Worm (Caenorhabditis elegans) whole organism, L1 larva: ENCODE results near the gene madf-5.

Experiments
- C34B4.2 ChIP-seq: sonication (generic microtip); optimal IDR thresholded peaks from 2 replicates; lab custom pipeline; 2017; ENCODE audit warnings: mild to moderate bottlenecking, missing genetic modification characterization, missing compliant biosample characterization
- Y116A8C.19 ChIP-seq: sonication (generic microtip); optimal IDR thresholded peaks from 2 replicates; lab custom pipeline; 2016; ENCODE audit warnings: missing compliant biosample characterization, missing genetic modification characterization, borderline replicate concordance
- aha-1 ChIP-seq: fragments of 150-350 bp; optimal IDR thresholded peaks from 2 replicates; lab custom pipeline; 2014; ENCODE audit warnings: missing biosample characterization, missing genetic modification characterization
- alr-1 ChIP-seq: fragments of 200-800 bp; sonication (Bioruptor generic); optimal IDR thresholded peaks from 2 replicates; lab custom pipeline; 2018; ENCODE audit warnings: borderline replicate concordance, mild to moderate bottlenecking, missing genetic modification characterization, missing compliant biosample characterization
- aly-2 ChIP-seq: fragments of 150-350 bp; optimal IDR thresholded peaks from 2 replicates; lab custom pipeline; 2014; ENCODE audit warnings: missing biosample characterization, missing genetic modification characterization
- ama-1 ChIP-seq: fragments of 150-350 bp; optimal IDR thresholded peaks from 2 replicates; lab custom pipeline; 2014
- ceh-63 ChIP-seq: fragments of 200-800 bp; sonication (Bioruptor generic); optimal IDR thresholded peaks from 2 replicates; lab custom pipeline; 2018; ENCODE audit warnings: mild to moderate bottlenecking, missing genetic modification characterization, missing compliant biosample characterization
- ceh-8 ChIP-seq: fragments of 200-800 bp; sonication (Bioruptor generic); optimal IDR thresholded peaks from 2 replicates; lab custom pipeline; 2018; ENCODE audit warnings: mild to moderate bottlenecking, missing genetic modification characterization, moderate library complexity, missing compliant biosample characterization
- ceh-88 ChIP-seq: fragments of 200-800 bp; sonication (Bioruptor generic); IDR thresholded peaks from 2 replicates; pipeline ENCODE4 v1.3.6; 2022; ENCODE audit warnings: missing genetic modification characterization, missing compliant biosample characterization
- ceh-90 ChIP-seq: sonication (generic microtip); optimal IDR thresholded peaks from 2 replicates; lab custom pipeline; 2016; ENCODE audit warnings: missing genetic modification characterization, missing compliant biosample characterization
- ces-1 ChIP-seq: fragments of 150-350 bp; optimal IDR thresholded peaks from 2 replicates; lab custom pipeline; 2014; ENCODE audit warnings: missing biosample characterization, missing genetic modification reagents, missing genetic modification characterization
- dpl-1 ChIP-seq, 3 experiments: fragments of 150-350 bp in 2 of 3; sonication (generic microtip) in 1 of 3; optimal IDR thresholded peaks; 2 replicates each; lab custom pipeline; 2014 to 2017; ENCODE audit warnings: missing biosample characterization in 3 of 3, missing genetic modification characterization in 3 of 3, missing genetic modification reagents in 3 of 3
- efl-1 ChIP-seq, 4 experiments: fragments of 150-350 bp; optimal IDR thresholded peaks in 3 of 4; peaks in 1 of 4; 1 replicate in 1 of 4; 2 replicates in 3 of 4; lab custom pipeline; 2014; ENCODE audit warnings: missing biosample characterization in 2 of 4, missing genetic modification characterization in 2 of 4, missing genetic modification reagents in 2 of 4
- efl-3 ChIP-seq: fragments of 200-800 bp; sonication (Bioruptor generic); optimal IDR thresholded peaks from 2 replicates; lab custom pipeline; 2018; ENCODE audit warnings: mild to moderate bottlenecking, missing genetic modification characterization, missing compliant biosample characterization
- egl-27 ChIP-seq, 2 experiments: fragments of 150-350 bp in 1 of 2; sonication (generic microtip); optimal IDR thresholded peaks; 3 replicates each; lab custom pipeline; 2017 to 2018; ENCODE audit warnings: missing biosample characterization in 2 of 2, missing genetic modification characterization in 2 of 2, missing genetic modification reagents in 2 of 2
- fkh-10 ChIP-seq: sonication (generic microtip); optimal IDR thresholded peaks from 2 replicates; lab custom pipeline; 2017; ENCODE audit warnings: missing biosample characterization, missing genetic modification reagents, missing genetic modification characterization
- fkh-4 ChIP-seq: sonication (generic microtip); optimal IDR thresholded peaks from 2 replicates; lab custom pipeline; 2016; ENCODE audit warnings: missing compliant biosample characterization, missing genetic modification characterization, borderline replicate concordance
- fkh-8 ChIP-seq: sonication (generic microtip); optimal IDR thresholded peaks from 2 replicates; lab custom pipeline; 2016; ENCODE audit warnings: mild to moderate bottlenecking, missing genetic modification characterization, missing compliant biosample characterization
- fos-1 ChIP-seq: fragments of 150-350 bp; optimal IDR thresholded peaks from 2 replicates; lab custom pipeline; 2014; ENCODE audit warnings: missing biosample characterization, missing genetic modification characterization
- hlh-17 ChIP-seq: fragments of 200-800 bp; sonication (Bioruptor generic); optimal IDR thresholded peaks from 2 replicates; lab custom pipeline; 2018; ENCODE audit warnings: missing genetic modification characterization, mild to moderate bottlenecking, missing compliant biosample characterization, moderate library complexity, borderline replicate concordance
- hpl-2 ChIP-seq: fragments of 150-350 bp; optimal IDR thresholded peaks from 2 replicates; lab custom pipeline; 2014; ENCODE audit warnings: missing biosample characterization, missing genetic modification reagents, missing genetic modification characterization
- isw-1 ChIP-seq: fragments of 200-800 bp; sonication (Bioruptor generic); IDR thresholded peaks from 2 replicates; pipeline ENCODE4 v1.3.6; 2022; ENCODE audit warnings: missing genetic modification characterization, missing compliant biosample characterization
- lin-13 ChIP-seq: fragments of 150-350 bp; optimal IDR thresholded peaks from 2 replicates; lab custom pipeline; 2014; ENCODE audit warnings: missing biosample characterization, missing genetic modification reagents, missing genetic modification characterization
- lin-14 ChIP-seq: fragments of 200-800 bp; sonication (Bioruptor generic); optimal IDR thresholded peaks from 2 replicates; lab custom pipeline; 2018; ENCODE audit warnings: mild to moderate bottlenecking, missing genetic modification characterization, moderate library complexity, missing compliant biosample characterization
- lin-15B ChIP-seq: fragments of 150-350 bp; sonication (generic microtip); optimal IDR thresholded peaks from 3 replicates; lab custom pipeline; 2014; ENCODE audit warnings: missing biosample characterization, missing genetic modification characterization
- lin-39 ChIP-seq: fragments of 150-350 bp; optimal IDR thresholded peaks from 2 replicates; lab custom pipeline; 2014; ENCODE audit warnings: missing biosample characterization, missing genetic modification reagents, missing genetic modification characterization
- lir-3 ChIP-seq: sonication (generic microtip); optimal IDR thresholded peaks from 2 replicates; lab custom pipeline; 2016; ENCODE audit warnings: mild to moderate bottlenecking, missing genetic modification characterization, moderate library complexity, missing compliant biosample characterization; ENCODE audit not compliant: poor library complexity
- mdl-1 ChIP-seq, 2 experiments: fragments of 150-350 bp; optimal IDR thresholded peaks; 2 replicates each; lab custom pipeline; 2014 to 2017; ENCODE audit warnings: missing biosample characterization in 2 of 2, missing genetic modification characterization in 2 of 2, inconsistent platforms in 1 of 2
- mef-2 ChIP-seq: fragments of 150-350 bp; optimal IDR thresholded peaks from 2 replicates; lab custom pipeline; 2014; ENCODE audit warnings: missing biosample characterization, missing genetic modification characterization
- mep-1 ChIP-seq: fragments of 150-350 bp; optimal IDR thresholded peaks from 2 replicates; lab custom pipeline; 2014; ENCODE audit warnings: missing biosample characterization, missing genetic modification characterization
- nhr-19 ChIP-seq: fragments of 200-800 bp; sonication (Bioruptor generic); conservative IDR thresholded peaks from 2 replicates; pipeline ENCODE4 v1.3.6; 2022; ENCODE audit warnings: missing genetic modification characterization, missing compliant biosample characterization
- nhr-20 ChIP-seq: sonication (generic microtip); optimal IDR thresholded peaks from 2 replicates; lab custom pipeline; 2016; ENCODE audit warnings: mild to moderate bottlenecking, missing genetic modification characterization, missing compliant biosample characterization
- nhr-237 ChIP-seq: fragments of 150-350 bp; optimal IDR thresholded peaks from 2 replicates; lab custom pipeline; 2014; ENCODE audit warnings: missing biosample characterization, missing genetic modification characterization
- nhr-76 ChIP-seq: sonication (generic microtip); optimal IDR thresholded peaks from 2 replicates; lab custom pipeline; 2017; ENCODE audit warnings: missing biosample characterization, missing genetic modification characterization
- nhr-77 ChIP-seq: fragments of 150-350 bp; optimal IDR thresholded peaks from 2 replicates; lab custom pipeline; 2014; ENCODE audit warnings: missing biosample characterization, missing genetic modification characterization
- nhr-85 ChIP-seq: sonication (generic microtip); peaks from one replicate; lab custom pipeline; 2016; ENCODE audit warnings: missing genetic modification characterization, inconsistent platforms, missing compliant biosample characterization
- nhr-90 ChIP-seq: sonication (generic microtip); optimal IDR thresholded peaks from 2 replicates; lab custom pipeline; 2016; ENCODE audit warnings: mild to moderate bottlenecking, missing genetic modification characterization, missing compliant biosample characterization; ENCODE audit not compliant: poor library complexity
- pqm-1 ChIP-seq: sonication (generic microtip); optimal IDR thresholded peaks from 3 replicates; lab custom pipeline; 2017; ENCODE audit warnings: missing biosample characterization, missing genetic modification characterization
- skn-1 ChIP-seq: fragments of 150-350 bp; optimal IDR thresholded peaks from 2 replicates; lab custom pipeline; 2014; ENCODE audit warnings: missing biosample characterization, missing genetic modification characterization
- snpc-4 ChIP-seq: fragments of 150-350 bp; optimal IDR thresholded peaks from 2 replicates; lab custom pipeline; 2014; ENCODE audit warnings: missing biosample characterization, missing genetic modification characterization
- snu-23 ChIP-seq: sonication (generic microtip); optimal IDR thresholded peaks from 2 replicates; lab custom pipeline; 2016; ENCODE audit warnings: missing genetic modification characterization, missing compliant biosample characterization
- sox-4 ChIP-seq: sonication (generic microtip); optimal IDR thresholded peaks from 2 replicates; lab custom pipeline; 2016; ENCODE audit warnings: missing genetic modification characterization, missing compliant biosample characterization
- tlp-1 ChIP-seq: fragments of 150-350 bp; optimal IDR thresholded peaks from 2 replicates; lab custom pipeline; 2014; ENCODE audit warnings: missing biosample characterization, missing genetic modification characterization
- unc-62 ChIP-seq: fragments of 150-350 bp; optimal IDR thresholded peaks from 2 replicates; lab custom pipeline; 2014; ENCODE audit warnings: missing biosample characterization, missing genetic modification reagents, missing genetic modification characterization
- unc-86 ChIP-seq: sonication (generic microtip); optimal IDR thresholded peaks from 2 replicates; lab custom pipeline; 2016; ENCODE audit warnings: missing genetic modification characterization, missing compliant biosample characterization
- unc-98 ChIP-seq: fragments of 200-800 bp; sonication (Bioruptor generic); IDR thresholded peaks from 2 replicates; pipeline ENCODE4 v1.3.6; 2022; ENCODE audit warnings: missing genetic modification characterization, missing compliant biosample characterization
- zag-1 ChIP-seq: fragments of 150-350 bp; optimal IDR thresholded peaks from 2 replicates; lab custom pipeline; 2014; ENCODE audit warnings: missing biosample characterization, missing genetic modification characterization
- zip-4 ChIP-seq: fragments of 200-800 bp; sonication (Bioruptor generic); optimal IDR thresholded peaks from 2 replicates; lab custom pipeline; 2018; ENCODE audit warnings: mild to moderate bottlenecking, missing genetic modification characterization, moderate library complexity, missing compliant biosample characterization
- ztf-4 ChIP-seq: fragments of 150-350 bp; optimal IDR thresholded peaks from 2 replicates; lab custom pipeline; 2014; ENCODE audit warnings: missing biosample characterization, missing genetic modification characterization

madf-5 gene

ce11 chrII:14598367-14598766, 25.0 kb downstream of the madf-5 start (continued):
- peak; percentile 32 to 51 for TF ChIP-seq efl-1 (optimal IDR thresholded peaks at IDR 0.05; lab: Kevin White, UChicago)
- TF ChIP-seq efl-1 (GFP tag; optimal IDR thresholded peaks at IDR 0.05 in 1 of 2; lab: Kevin White, UChicago): peak; percentile 42 to 92
- peak in 1 of 2 experiments; percentile 89 for TF ChIP-seq mdl-1 (tag; optimal IDR thresholded peaks at IDR 0.05; lab: Kevin White, UChicago)
- peak; percentile 87 for TF ChIP-seq lin-14 (GFP tag; lab: Kevin White, UChicago)
- peak; percentile 51 for TF ChIP-seq lir-3 (tag; lab: Kevin White, UChicago)
- no peak for TF ChIP-seq efl-3
- TF ChIP-seq nhr-19 (GFP tag; lab: Robert Waterston, UW): peak; percentile 83
- no peak for TF ChIP-seq unc-98 (GFP tag; lab: Robert Waterston, UW)
- TF ChIP-seq tlp-1 (tag; lab: Kevin White, UChicago): no peak
- TF ChIP-seq dpl-1 (GFP tag; optimal IDR thresholded peaks at IDR 0.05; lab: Kevin White, UChicago): peak; percentile 28 to 53 (median 45)
- peak; percentile 59 for TF ChIP-seq snpc-4 (tag; lab: Kevin White, UChicago)
- TF ChIP-seq fos-1 (tag; lab: Kevin White, UChicago): no peak
- no peak for TF ChIP-seq C34B4.2 (tag; lab: Kevin White, UChicago)
- no peak for TF ChIP-seq unc-62 (GFP tag; lab: Kevin White, UChicago)
- no peak for TF ChIP-seq fkh-10 (GFP tag; lab: Kevin White, UChicago)
- TF ChIP-seq zag-1 (tag; lab: Kevin White, UChicago): no peak
- no peak for TF ChIP-seq nhr-237
- peak; percentile 57 for TF ChIP-seq lin-13
- no peak for TF ChIP-seq ceh-63 (GFP tag; lab: Kevin White, UChicago)
- TF ChIP-seq alr-1: no peak
- no peak for TF ChIP-seq hpl-2 (GFP tag; lab: Kevin White, UChicago)
- TF ChIP-seq snu-23 (GFP tag; lab: Kevin White, UChicago): peak; percentile 87
- TF ChIP-seq fkh-4: no peak
- peak; percentile 84 for TF ChIP-seq nhr-77 (tag; lab: Kevin White, UChicago)
- no peak for TF ChIP-seq unc-86
- no peak for TF ChIP-seq zip-4 (GFP tag; lab: Kevin White, UChicago)
- TF ChIP-seq lin-39 (tag; lab: Kevin White, UChicago): no peak
- peak; percentile 66 for TF ChIP-seq nhr-90 (tag; lab: Kevin White, UChicago)
- TF ChIP-seq sox-4: no peak
- no peak for TF ChIP-seq aly-2 (tag; lab: Kevin White, UChicago)
- TF ChIP-seq pqm-1 (tag; lab: Kevin White, UChicago): no peak
- TF ChIP-seq aha-1: no peak
- no peak for TF ChIP-seq ceh-88 (GFP tag; lab: Robert Waterston, UW)
- TF ChIP-seq skn-1 (tag; lab: Kevin White, UChicago): peak; percentile 54
- no peak for TF ChIP-seq ceh-8
- TF ChIP-seq, all 84 proteins: peak for 36

DNA sequence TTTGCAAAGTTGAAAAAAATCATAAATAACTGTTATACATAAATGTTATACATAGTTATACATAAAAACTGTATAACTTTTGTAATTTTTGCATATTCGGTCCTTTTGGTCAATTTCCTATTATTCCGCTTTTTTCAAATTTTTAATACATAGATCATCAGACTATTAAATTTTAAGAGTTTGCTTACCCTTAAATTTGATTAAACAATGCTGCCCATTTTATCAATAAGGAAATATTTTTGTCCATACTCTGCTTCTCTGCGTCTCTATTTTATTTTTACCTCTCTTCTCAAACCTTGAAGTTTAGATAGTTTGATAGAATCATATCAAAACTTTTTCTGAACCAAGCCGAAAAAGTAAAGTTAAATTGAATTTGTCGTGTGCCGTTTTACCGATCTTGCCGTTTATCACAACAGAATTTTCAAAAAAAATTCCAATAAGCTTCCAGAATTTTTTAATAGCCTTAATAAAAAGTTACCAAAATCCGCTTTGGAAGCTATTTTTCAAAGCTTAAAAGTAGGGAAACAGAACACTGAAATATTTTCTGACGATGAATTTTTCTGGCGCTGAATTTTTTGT, 26.0 kb downstream of the madf-5 start:
- TF ChIP-seq ces-1 (GFP tag; lab: Kevin White, UChicago): no peak
- peak; percentile 6 for TF ChIP-seq mep-1 (tag; lab: Kevin White, UChicago)

- TF ChIP-seq ama-1 (lab: Kevin White, UChicago) (peak; percentile 22), Y116A8C.19 (no peak), ceh-90 (tag; lab: Kevin White, UChicago) (no peak), egl-27 (tag; optimal IDR thresholded peaks at IDR 0.05; lab: Kevin White, UChicago) (no peak), nhr-20 (tag; lab: Kevin White, UChicago) (peak; percentile 61), fkh-8 (tag; lab: Kevin White, UChicago) (no peak), nhr-85 (peak; percentile 92), lin-14 (GFP tag; lab: Kevin White, UChicago) (peak; percentile 69), alr-1 (no peak), hlh-17 (GFP tag; lab: Kevin White, UChicago) (no peak), ztf-4 (tag; lab: Kevin White, UChicago) (no peak), isw-1 (GFP tag; lab: Robert Waterston, UW) (no peak), ceh-88 (GFP tag; lab: Robert Waterston, UW) (no peak; the same call in 1 of the 2 replicates), mef-2 (tag; lab: Kevin White, UChicago) (no peak), lin-15B (tag; lab: Kevin White, UChicago) (no peak), mep-1 (tag; lab: Kevin White, UChicago) (peak; percentile 31), nhr-76 (tag; lab: Kevin White, UChicago) (no peak), zip-4 (GFP tag; lab: Kevin White, UChicago) (no peak), skn-1 (tag; lab: Kevin White, UChicago) (no peak)
Observed at ce11 chrII:14599933-14600630, 26.7 kb downstream of the madf-5 start.
